Fruit fly (Drosophila melanogaster) whole organism, adult: Measurements from ENCODE around the gene CG3638.
A peak's percentile ranks its signal among the peaks of the same experiment; 100 is the strongest.

Source experiments
- CG11617 ChIP-seq: fragments of 200-800 bp; sonication (Bioruptor generic); optimal IDR thresholded peaks from 2 replicates; lab custom pipeline; 2017; ENCODE audit warnings: mild to moderate bottlenecking, missing biosample characterization, missing genetic modification reagents, missing genetic modification characterization
- CG14711 ChIP-seq: fragments of 200-800 bp; sonication (Bioruptor generic); optimal IDR thresholded peaks from 2 replicates; lab custom pipeline; 2018; ENCODE audit warnings: missing biosample characterization, mild to moderate bottlenecking, missing genetic modification characterization, moderate library complexity
- CG1620 ChIP-seq: fragments of 200-800 bp; sonication (Bioruptor generic); optimal IDR thresholded peaks from 2 replicates; lab custom pipeline; 2016; ENCODE audit warnings: missing biosample characterization, missing genetic modification characterization
- Clk ChIP-seq: fragments of 200-800 bp; sonication (Bioruptor generic); optimal IDR thresholded peaks from 2 replicates; lab custom pipeline; 2017; ENCODE audit warnings: missing biosample characterization, missing genetic modification characterization
- Crg-1 ChIP-seq: fragments of 200-800 bp; sonication (Bioruptor generic); optimal IDR thresholded peaks from 2 replicates; lab custom pipeline; 2016; ENCODE audit warnings: missing biosample characterization, missing genetic modification characterization
- Hr96 ChIP-seq: fragments of 200-800 bp; sonication (Bioruptor generic); optimal IDR thresholded peaks from 2 replicates; lab custom pipeline; 2016; ENCODE audit warnings: missing biosample characterization, missing genetic modification characterization
- Mnt ChIP-seq: fragments of 200-800 bp; sonication (Bioruptor generic); optimal IDR thresholded peaks from 2 replicates; lab custom pipeline; 2016; ENCODE audit warnings: missing biosample characterization, mild to moderate bottlenecking, missing genetic modification characterization
- kay ChIP-seq: fragments of 200-800 bp; sonication (Bioruptor generic); peaks from one replicate; lab custom pipeline; 2016; ENCODE audit warnings: missing biosample characterization, missing genetic modification characterization, borderline replicate concordance
- ovo ChIP-seq: fragments of 200-800 bp; sonication (Bioruptor generic); optimal IDR thresholded peaks from 2 replicates; lab custom pipeline; 2016; ENCODE audit warnings: missing biosample characterization, missing genetic modification characterization
- pad ChIP-seq: fragments of 200-800 bp; sonication (Bioruptor generic); optimal IDR thresholded peaks from 3 replicates; lab custom pipeline; 2017; ENCODE audit warnings: missing biosample characterization, missing genetic modification characterization, mild to moderate bottlenecking, moderate library complexity, missing genetic modification reagents
- tj ChIP-seq: fragments of 200-800 bp; sonication (Bioruptor generic); optimal IDR thresholded peaks from 3 replicates; lab custom pipeline; 2017; ENCODE audit warnings: missing biosample characterization, mild to moderate bottlenecking, missing genetic modification characterization, moderate library complexity
- toe ChIP-seq: fragments of 200-800 bp; sonication (Bioruptor generic); optimal IDR thresholded peaks from 2 replicates; lab custom pipeline; 2016; ENCODE audit warnings: missing biosample characterization, missing genetic modification characterization

- TF ChIP-seq ovo (GFP tag; lab: Kevin White, UChicago), result no peak
- no peak for TF ChIP-seq CG14711 (tag; lab: Kevin White, UChicago)
- TF ChIP-seq tj, result peak; percentile 97
- TF ChIP-seq Hr96 (GFP tag; lab: Kevin White, UChicago), result no peak
- no peak for TF ChIP-seq Clk (GFP tag; lab: Kevin White, UChicago)
- no peak for TF ChIP-seq CG1620 (GFP tag; lab: Kevin White, UChicago)
- TF ChIP-seq Mnt (GFP tag; lab: Kevin White, UChicago), result no peak
- no peak for TF ChIP-seq CG11617 (GFP tag; lab: Kevin White, UChicago)
- no peak for TF ChIP-seq pad (GFP tag; lab: Kevin White, UChicago)
- TF ChIP-seq toe (GFP tag; lab: Kevin White, UChicago), result no peak
- TF ChIP-seq kay (GFP tag; lab: Kevin White, UChicago), result no peak
- TF ChIP-seq Crg-1 (GFP tag; lab: Kevin White, UChicago), result no peak
Observed at dm6 chrX:1235618-1236006, 872 bp downstream of the CG3638 start.
